Fruit fly (Drosophila melanogaster) whole organism, wandering third instar larva: ENCODE results near the gene cno.

Experiments used
- Abd-B ChIP-seq: fragments of >200 bp; optimal IDR thresholded peaks from 2 replicates; lab custom pipeline; 2017; ENCODE audit warnings: missing biosample characterization, missing genetic modification characterization
- CG32264 ChIP-seq: fragments of 200-800 bp; sonication (Bioruptor generic); optimal IDR thresholded peaks from 2 replicates; lab custom pipeline; 2016; ENCODE audit warnings: missing biosample characterization, missing genetic modification characterization
- CG9705 ChIP-seq: fragments of 200-800 bp; sonication (Bioruptor generic); optimal IDR thresholded peaks from 2 replicates; lab custom pipeline; 2018; ENCODE audit warnings: missing biosample characterization, mild to moderate bottlenecking, missing genetic modification characterization
- CrebA ChIP-seq: fragments of 200-800 bp; sonication (Bioruptor generic); optimal IDR thresholded peaks from 2 replicates; lab custom pipeline; 2016; ENCODE audit warnings: missing biosample characterization, mild to moderate bottlenecking, missing genetic modification characterization, borderline replicate concordance
- Dfd ChIP-seq: fragments of >200 bp; optimal IDR thresholded peaks from 2 replicates; lab custom pipeline; 2017; ENCODE audit warnings: missing biosample characterization, missing genetic modification characterization
- Dif ChIP-seq: fragments of 200-275, 200-300 bp; sonication (Bioruptor generic); optimal IDR thresholded peaks from 2 replicates; lab custom pipeline; 2018; ENCODE audit warnings: missing biosample characterization, missing genetic modification characterization; ENCODE audit not compliant: partially characterized antibody
- GATAd ChIP-seq: sonication (Bioruptor generic); optimal IDR thresholded peaks from 2 replicates; lab custom pipeline; 2016; ENCODE audit warnings: missing biosample characterization, missing genetic modification characterization
- HLH106 ChIP-seq: fragments of 200-800 bp; optimal IDR thresholded peaks from 3 replicates; lab custom pipeline; 2019; ENCODE audit warnings: missing biosample characterization, mild to moderate bottlenecking, missing genetic modification characterization, moderate library complexity
- Hnf4 ChIP-seq: fragments of 200-800 bp; sonication (Bioruptor generic); optimal IDR thresholded peaks from 2 replicates; lab custom pipeline; 2016; ENCODE audit warnings: missing biosample characterization, mild to moderate bottlenecking, missing genetic modification characterization
- Hr78 ChIP-seq: fragments of >200 bp; optimal IDR thresholded peaks from 2 replicates; lab custom pipeline; 2017; ENCODE audit warnings: missing biosample characterization, missing genetic modification characterization
- Hr83 ChIP-seq: fragments of 200-300 bp; sonication (Bioruptor generic); optimal IDR thresholded peaks from 2 replicates; lab custom pipeline; 2016; ENCODE audit warnings: missing biosample characterization, mild to moderate bottlenecking, missing genetic modification characterization, moderate library complexity; ENCODE audit not compliant: poor library complexity, severe bottlenecking
- Jra ChIP-seq: sonication (Bioruptor generic); optimal IDR thresholded peaks from 2 replicates; lab custom pipeline; 2016; ENCODE audit warnings: missing biosample characterization, missing genetic modification characterization
- Mio ChIP-seq: sonication (Bioruptor generic); optimal IDR thresholded peaks from 2 replicates; lab custom pipeline; 2016; ENCODE audit warnings: missing biosample characterization, missing genetic modification characterization
- Myc ChIP-seq: fragments of >200 bp; optimal IDR thresholded peaks from 2 replicates; lab custom pipeline; 2017
- N ChIP-seq: fragments of >200 bp; optimal IDR thresholded peaks from 2 replicates; lab custom pipeline; 2018; ENCODE audit warnings: missing biosample characterization, missing external identifiers, missing genetic modification characterization
- OdsH ChIP-seq: fragments of 200-800 bp; sonication (Bioruptor generic); optimal IDR thresholded peaks from 2 replicates; lab custom pipeline; 2016; ENCODE audit warnings: missing biosample characterization, mild to moderate bottlenecking, missing genetic modification characterization
- Rel ChIP-seq, 2 experiments: fragments of 200-800 bp; sonication (Bioruptor generic) in 1 of 2; optimal IDR thresholded peaks; 2 replicates in 1 of 2; 3 replicates in 1 of 2; lab custom pipeline; 2016 to 2019; ENCODE audit warnings: mild to moderate bottlenecking in 2 of 2, missing biosample characterization in 2 of 2, missing genetic modification characterization in 2 of 2, moderate library complexity in 1 of 2
- Sp1 ChIP-seq: fragments of 200-800 bp; sonication (Bioruptor generic); optimal IDR thresholded peaks from 3 replicates; lab custom pipeline; 2019; ENCODE audit warnings: missing biosample characterization, mild to moderate bottlenecking, missing genetic modification characterization, moderate library complexity
- Vsx2 ChIP-seq: fragments of 200-300, 225-300 bp; sonication (Bioruptor generic); optimal IDR thresholded peaks from 2 replicates; lab custom pipeline; 2018; ENCODE audit warnings: missing biosample characterization, missing genetic modification characterization; ENCODE audit not compliant: partially characterized antibody
- br ChIP-seq: fragments of 200-800 bp; sonication (Bioruptor generic); optimal IDR thresholded peaks from 2 replicates; lab custom pipeline; 2016; ENCODE audit warnings: missing biosample characterization, missing genetic modification characterization
- brk ChIP-seq: fragments of 200-800 bp; sonication (Bioruptor generic); optimal IDR thresholded peaks from 2 replicates; lab custom pipeline; 2016; ENCODE audit warnings: missing biosample characterization, mild to moderate bottlenecking, missing genetic modification characterization
- dl ChIP-seq, 2 experiments: fragments of 175-275, 200-275 bp in 1 of 2; fragments of 200-275 bp in 1 of 2; sonication (Bioruptor generic); optimal IDR thresholded peaks; lab custom pipeline; 2018; ENCODE audit warnings: mild to moderate bottlenecking in 2 of 2, missing biosample characterization in 2 of 2, missing genetic modification characterization in 2 of 2, moderate library complexity in 2 of 2; ENCODE audit not compliant: partially characterized antibody in 2 of 2, insufficient read depth in 1 of 2
- dmrt93B ChIP-seq: fragments of 200-800 bp; sonication (Bioruptor generic); optimal IDR thresholded peaks from 2 replicates; lab custom pipeline; 2018; ENCODE audit warnings: missing biosample characterization, mild to moderate bottlenecking, missing genetic modification characterization
- dsf ChIP-seq: sonication (Bioruptor generic); optimal IDR thresholded peaks from 2 replicates; lab custom pipeline; 2016; ENCODE audit warnings: missing biosample characterization, missing genetic modification characterization, borderline replicate concordance
- ey ChIP-seq: fragments of 200-800 bp; sonication (Bioruptor generic); optimal IDR thresholded peaks from 2 replicates; lab custom pipeline; 2016; ENCODE audit warnings: missing biosample characterization, missing genetic modification characterization
- foxo ChIP-seq, 2 experiments: fragments of 200-800 bp; sonication (Bioruptor generic); optimal IDR thresholded peaks; 2 replicates in 1 of 2; 3 replicates in 1 of 2; lab custom pipeline; 2016 to 2017; ENCODE audit warnings: missing biosample characterization in 2 of 2, missing genetic modification characterization in 2 of 2
- fru ChIP-seq: fragments of 200-800 bp; sonication (Bioruptor generic); optimal IDR thresholded peaks from 3 replicates; lab custom pipeline; 2016; ENCODE audit warnings: missing biosample characterization, mild to moderate bottlenecking, missing genetic modification characterization
- h ChIP-seq: fragments of 200-800 bp; sonication (Bioruptor generic); optimal IDR thresholded peaks from 3 replicates; lab custom pipeline; 2016; ENCODE audit warnings: missing biosample characterization, mild to moderate bottlenecking, missing genetic modification characterization
- jim ChIP-seq: fragments of 175-275, 200-325 bp; sonication (Bioruptor generic); optimal IDR thresholded peaks from 2 replicates; lab custom pipeline; 2016; ENCODE audit warnings: missing biosample characterization, mild to moderate bottlenecking, missing genetic modification characterization
- lola ChIP-seq: fragments of >200 bp; optimal IDR thresholded peaks from 2 replicates; lab custom pipeline; 2017; ENCODE audit warnings: missing biosample characterization, missing genetic modification characterization
- pan ChIP-seq: fragments of >200 bp; optimal IDR thresholded peaks from 2 replicates; lab custom pipeline; 2017
- psq ChIP-seq: fragments of 200-800 bp; sonication (Bioruptor generic); optimal IDR thresholded peaks from 3 replicates; lab custom pipeline; 2017; ENCODE audit warnings: missing biosample characterization, mild to moderate bottlenecking, missing genetic modification characterization, moderate library complexity
- rgr ChIP-seq: fragments of 200-800 bp; sonication (Bioruptor generic); optimal IDR thresholded peaks from 3 replicates; lab custom pipeline; 2016; ENCODE audit warnings: missing biosample characterization, mild to moderate bottlenecking, missing genetic modification characterization
- sage ChIP-seq: fragments of 200-800 bp; sonication (Bioruptor generic); optimal IDR thresholded peaks from 2 replicates; lab custom pipeline; 2016; ENCODE audit warnings: missing biosample characterization, mild to moderate bottlenecking, missing genetic modification characterization
- sv ChIP-seq: fragments of 200-800 bp; sonication (Bioruptor generic); optimal IDR thresholded peaks from 3 replicates; lab custom pipeline; 2016; ENCODE audit warnings: missing biosample characterization, missing genetic modification characterization
- tai ChIP-seq: sonication (Bioruptor generic); optimal IDR thresholded peaks from 2 replicates; lab custom pipeline; 2016; ENCODE audit warnings: missing biosample characterization, missing genetic modification characterization
- usp ChIP-seq: fragments of >200 bp; optimal IDR thresholded peaks from 2 replicates; lab custom pipeline; 2017; ENCODE audit warnings: missing biosample characterization, missing genetic modification characterization
- woc ChIP-seq: sonication (Bioruptor generic); optimal IDR thresholded peaks from 2 replicates; lab custom pipeline; 2016; ENCODE audit warnings: missing biosample characterization, mild to moderate bottlenecking, missing genetic modification characterization

The cno gene

dm6 chr3R:5209481-5209880, 7.8 kb downstream of the cno start:
- TF ChIP-seq pan (no peak), br (GFP tag; lab: Kevin White, UChicago) (peak; percentile 74), Vsx2 (GFP tag; lab: Kevin White, UChicago) (no peak), Jra (GFP tag; lab: Kevin White, UChicago) (no peak), psq (GFP tag; lab: Kevin White, UChicago) (peak; percentile 44), dmrt93B (GFP tag; lab: Kevin White, UChicago) (peak; percentile 19), foxo (GFP tag; optimal IDR thresholded peaks at IDR 0.05; lab: Kevin White, UChicago) (peak in 1 of 2 experiments; percentile 78), usp (GFP tag; lab: Kevin White, UChicago) (no peak), CrebA (GFP tag; lab: Kevin White, UChicago) (no peak), HLH106 (tag; lab: Kevin White, UChicago) (peak; percentile 65), dl (GFP tag; optimal IDR thresholded peaks at IDR 0.05; lab: Kevin White, UChicago; ENCODE audit: insufficient read depth in 1 of 2, partially characterized antibody in 2 of 2) (no peak), Rel (GFP tag; optimal IDR thresholded peaks at IDR 0.05; lab: Kevin White, UChicago) (no peak), Rel (tag; optimal IDR thresholded peaks at IDR 0.05; lab: Kevin White, UChicago) (no peak), sage (peak; percentile 37), N (no peak), Mio (no peak), rgr (GFP tag; lab: Kevin White, UChicago) (peak; percentile 57), GATAd (GFP tag; lab: Kevin White, UChicago) (no peak), Hnf4 (GFP tag; lab: Kevin White, UChicago) (peak; percentile 58), Myc (lab: Kevin White, UChicago) (no peak), Hr78 (no peak), fru (GFP tag; lab: Kevin White, UChicago) (peak; percentile 64), Abd-B (no peak), CG32264 (peak; percentile 25), jim (GFP tag; lab: Kevin White, UChicago) (no peak), dsf (no peak), lola (GFP tag; lab: Kevin White, UChicago) (no peak), Hr83 (GFP tag; lab: Kevin White, UChicago) (no peak), CG9705 (no peak), woc (GFP tag; lab: Kevin White, UChicago) (no peak), sv (no peak), h (peak; percentile 75), tai (GFP tag; lab: Kevin White, UChicago) (no peak), Dfd (GFP tag; lab: Kevin White, UChicago) (no peak), Dif (GFP tag; lab: Kevin White, UChicago) (no peak), OdsH (GFP tag; lab: Kevin White, UChicago) (peak; percentile 57), ey (peak; percentile 73), Sp1 (GFP tag; lab: Kevin White, UChicago) (peak; percentile 48), brk (GFP tag; lab: Kevin White, UChicago) (no peak)

DNA sequence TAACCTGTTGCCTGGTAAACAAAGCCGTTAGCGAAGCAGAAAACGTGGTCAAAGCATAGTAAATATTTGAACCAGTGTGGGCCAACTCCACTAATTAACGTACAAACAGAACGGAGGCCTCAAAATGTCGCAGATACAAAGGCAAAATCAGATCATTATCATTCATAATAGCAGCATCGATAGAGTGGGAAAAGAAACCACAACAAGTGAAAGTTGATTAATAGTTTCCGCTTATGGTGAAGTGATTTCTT, 9.2 kb downstream of the cno start:
- TF ChIP-seq woc (GFP tag; lab: Kevin White, UChicago) (no peak), Rel (GFP tag; optimal IDR thresholded peaks at IDR 0.05; lab: Kevin White, UChicago) (no peak), Rel (tag; optimal IDR thresholded peaks at IDR 0.05; lab: Kevin White, UChicago) (no peak), usp (GFP tag; lab: Kevin White, UChicago) (no peak), CG9705 (no peak), HLH106 (tag; lab: Kevin White, UChicago) (no peak), pan (no peak), brk (GFP tag; lab: Kevin White, UChicago) (no peak), Hr83 (GFP tag; lab: Kevin White, UChicago) (no peak), foxo (GFP tag; optimal IDR thresholded peaks at IDR 0.05; lab: Kevin White, UChicago) (no peak), Dif (GFP tag; lab: Kevin White, UChicago) (no peak), tai (GFP tag; lab: Kevin White, UChicago) (no peak)
- TF ChIP-seq, all 38 proteins: peak for 0
